Worm (Caenorhabditis elegans) whole organism, L1 larva: ENCODE measurements around the gene fbxl-3.

Source experiments
- F16B12.6 ChIP-seq: fragments of 150-350 bp; optimal IDR thresholded peaks from 2 replicates; lab custom pipeline; 2014; ENCODE audit warnings: missing biosample characterization, missing genetic modification characterization
- aha-1 ChIP-seq: fragments of 150-350 bp; optimal IDR thresholded peaks from 2 replicates; lab custom pipeline; 2014; ENCODE audit warnings: missing biosample characterization, missing genetic modification characterization
- ama-1 ChIP-seq: fragments of 150-350 bp; optimal IDR thresholded peaks from 2 replicates; lab custom pipeline; 2014
- blmp-1 ChIP-seq: fragments of 150-350 bp; optimal IDR thresholded peaks from 2 replicates; lab custom pipeline; 2014; ENCODE audit warnings: missing biosample characterization, missing genetic modification characterization
- ceh-82 ChIP-seq, 3 experiments: fragments of 150-350 bp in 1 of 3; sonication (generic microtip) in 2 of 3; optimal IDR thresholded peaks; 2 replicates each; lab custom pipeline; 2014 to 2017; ENCODE audit warnings: missing biosample characterization in 3 of 3, missing genetic modification characterization in 3 of 3
- ceh-88 ChIP-seq: fragments of 200-800 bp; sonication (Bioruptor generic); IDR thresholded peaks from 2 replicates; pipeline ENCODE4 v1.3.6; 2022; ENCODE audit warnings: missing genetic modification characterization, missing compliant biosample characterization
- ceh-90 ChIP-seq: sonication (generic microtip); optimal IDR thresholded peaks from 2 replicates; lab custom pipeline; 2016; ENCODE audit warnings: missing genetic modification characterization, missing compliant biosample characterization
- ces-1 ChIP-seq: fragments of 150-350 bp; optimal IDR thresholded peaks from 2 replicates; lab custom pipeline; 2014; ENCODE audit warnings: missing biosample characterization, missing genetic modification reagents, missing genetic modification characterization
- dpl-1 ChIP-seq, 3 experiments: fragments of 150-350 bp in 2 of 3; sonication (generic microtip) in 1 of 3; optimal IDR thresholded peaks; 2 replicates each; lab custom pipeline; 2014 to 2017; ENCODE audit warnings: missing biosample characterization in 3 of 3, missing genetic modification characterization in 3 of 3, missing genetic modification reagents in 3 of 3
- dsc-1 ChIP-seq: sonication (generic microtip); optimal IDR thresholded peaks from 2 replicates; lab custom pipeline; 2016; ENCODE audit warnings: mild to moderate bottlenecking, missing genetic modification characterization, missing compliant biosample characterization
- efl-1 ChIP-seq, 4 experiments: fragments of 150-350 bp; optimal IDR thresholded peaks in 3 of 4; peaks in 1 of 4; 1 replicate in 1 of 4; 2 replicates in 3 of 4; lab custom pipeline; 2014; ENCODE audit warnings: missing biosample characterization in 2 of 4, missing genetic modification characterization in 2 of 4, missing genetic modification reagents in 2 of 4
- efl-3 ChIP-seq: fragments of 200-800 bp; sonication (Bioruptor generic); optimal IDR thresholded peaks from 2 replicates; lab custom pipeline; 2018; ENCODE audit warnings: mild to moderate bottlenecking, missing genetic modification characterization, missing compliant biosample characterization
- egl-13 ChIP-seq: sonication (generic microtip); optimal IDR thresholded peaks from 2 replicates; lab custom pipeline; 2016; ENCODE audit warnings: missing genotype, missing genetic modification reagents, missing genetic modification characterization, missing compliant biosample characterization
- elt-2 ChIP-seq: sonication (generic microtip); optimal IDR thresholded peaks from 2 replicates; lab custom pipeline; 2016; ENCODE audit warnings: missing genetic modification characterization, mild to moderate bottlenecking, inconsistent platforms, missing compliant biosample characterization, missing genetic modification reagents
- fkh-8 ChIP-seq: sonication (generic microtip); optimal IDR thresholded peaks from 2 replicates; lab custom pipeline; 2016; ENCODE audit warnings: mild to moderate bottlenecking, missing genetic modification characterization, missing compliant biosample characterization
- fos-1 ChIP-seq: fragments of 150-350 bp; optimal IDR thresholded peaks from 2 replicates; lab custom pipeline; 2014; ENCODE audit warnings: missing biosample characterization, missing genetic modification characterization
- hlh-4 ChIP-seq: sonication (generic microtip); optimal IDR thresholded peaks from 2 replicates; lab custom pipeline; 2016; ENCODE audit warnings: mild to moderate bottlenecking, missing genetic modification characterization, missing compliant biosample characterization
- hpl-2 ChIP-seq: fragments of 150-350 bp; optimal IDR thresholded peaks from 2 replicates; lab custom pipeline; 2014; ENCODE audit warnings: missing biosample characterization, missing genetic modification reagents, missing genetic modification characterization
- lin-13 ChIP-seq: fragments of 150-350 bp; optimal IDR thresholded peaks from 2 replicates; lab custom pipeline; 2014; ENCODE audit warnings: missing biosample characterization, missing genetic modification reagents, missing genetic modification characterization
- lin-15B ChIP-seq: fragments of 150-350 bp; sonication (generic microtip); optimal IDR thresholded peaks from 3 replicates; lab custom pipeline; 2014; ENCODE audit warnings: missing biosample characterization, missing genetic modification characterization
- lin-35 ChIP-seq, 2 experiments: fragments of 150-350 bp; optimal IDR thresholded peaks; 2 replicates each; lab custom pipeline; 2014; ENCODE audit warnings: missing biosample characterization in 2 of 2, missing genetic modification characterization in 2 of 2, missing genetic modification reagents in 2 of 2
- lir-3 ChIP-seq: sonication (generic microtip); optimal IDR thresholded peaks from 2 replicates; lab custom pipeline; 2016; ENCODE audit warnings: mild to moderate bottlenecking, missing genetic modification characterization, moderate library complexity, missing compliant biosample characterization; ENCODE audit not compliant: poor library complexity
- lsy-2 ChIP-seq, 2 experiments: fragments of 150-350 bp; optimal IDR thresholded peaks; 2 replicates each; lab custom pipeline; 2014; ENCODE audit warnings: missing biosample characterization in 2 of 2, missing genetic modification characterization in 2 of 2
- mab-9 ChIP-seq: fragments of 200-800 bp; sonication (Bioruptor generic); IDR thresholded peaks from 2 replicates; pipeline ENCODE4 v1.3.6; 2022; ENCODE audit warnings: missing genetic modification reagents, missing genetic modification characterization, missing compliant biosample characterization
- mef-2 ChIP-seq: fragments of 150-350 bp; optimal IDR thresholded peaks from 2 replicates; lab custom pipeline; 2014; ENCODE audit warnings: missing biosample characterization, missing genetic modification characterization
- mep-1 ChIP-seq: fragments of 150-350 bp; optimal IDR thresholded peaks from 2 replicates; lab custom pipeline; 2014; ENCODE audit warnings: missing biosample characterization, missing genetic modification characterization
- nhr-12 ChIP-seq: sonication (generic microtip); optimal IDR thresholded peaks from 2 replicates; lab custom pipeline; 2017; ENCODE audit warnings: missing biosample characterization, missing genetic modification characterization
- nhr-19 ChIP-seq: fragments of 200-800 bp; sonication (Bioruptor generic); conservative IDR thresholded peaks from 2 replicates; pipeline ENCODE4 v1.3.6; 2022; ENCODE audit warnings: missing genetic modification characterization, missing compliant biosample characterization
- nhr-237 ChIP-seq: fragments of 150-350 bp; optimal IDR thresholded peaks from 2 replicates; lab custom pipeline; 2014; ENCODE audit warnings: missing biosample characterization, missing genetic modification characterization
- nhr-47 ChIP-seq: sonication (generic microtip); optimal IDR thresholded peaks from 2 replicates; lab custom pipeline; 2016; ENCODE audit warnings: mild to moderate bottlenecking, missing genetic modification characterization, moderate library complexity, missing compliant biosample characterization
- nhr-71 ChIP-seq: sonication (generic microtip); optimal IDR thresholded peaks from 2 replicates; lab custom pipeline; 2016; ENCODE audit warnings: mild to moderate bottlenecking, missing genetic modification characterization, moderate library complexity, missing compliant biosample characterization
- nhr-77 ChIP-seq: fragments of 150-350 bp; optimal IDR thresholded peaks from 2 replicates; lab custom pipeline; 2014; ENCODE audit warnings: missing biosample characterization, missing genetic modification characterization
- pag-3 ChIP-seq: sonication (generic microtip); optimal IDR thresholded peaks from 2 replicates; lab custom pipeline; 2017; ENCODE audit warnings: missing genetic modification characterization, mild to moderate bottlenecking, missing compliant biosample characterization, antibody characterized with exemption, borderline replicate concordance; ENCODE audit not compliant: insufficient read depth
- rnt-1 ChIP-seq: sonication (generic microtip); optimal IDR thresholded peaks from 2 replicates; lab custom pipeline; 2016; ENCODE audit warnings: mild to moderate bottlenecking, missing genetic modification characterization, moderate library complexity, missing compliant biosample characterization
- skn-1 ChIP-seq: fragments of 150-350 bp; optimal IDR thresholded peaks from 2 replicates; lab custom pipeline; 2014; ENCODE audit warnings: missing biosample characterization, missing genetic modification characterization
- snpc-4 ChIP-seq: fragments of 150-350 bp; optimal IDR thresholded peaks from 2 replicates; lab custom pipeline; 2014; ENCODE audit warnings: missing biosample characterization, missing genetic modification characterization
- sox-4 ChIP-seq: sonication (generic microtip); optimal IDR thresholded peaks from 2 replicates; lab custom pipeline; 2016; ENCODE audit warnings: missing genetic modification characterization, missing compliant biosample characterization
- sptf-1 ChIP-seq: fragments of 150-350 bp; optimal IDR thresholded peaks from 2 replicates; lab custom pipeline; 2014; ENCODE audit warnings: missing biosample characterization, missing genetic modification characterization
- sup-37 ChIP-seq: fragments of 200-800 bp; sonication (Bioruptor generic); optimal IDR thresholded peaks from 2 replicates; lab custom pipeline; 2018; ENCODE audit warnings: mild to moderate bottlenecking, missing genetic modification characterization, missing compliant biosample characterization
- tlp-1 ChIP-seq: fragments of 150-350 bp; optimal IDR thresholded peaks from 2 replicates; lab custom pipeline; 2014; ENCODE audit warnings: missing biosample characterization, missing genetic modification characterization
- unc-130 ChIP-seq: fragments of 150-350 bp; optimal IDR thresholded peaks from 2 replicates; lab custom pipeline; 2017; ENCODE audit warnings: missing biosample characterization, missing genetic modification characterization, inconsistent platforms
- unc-62 ChIP-seq: fragments of 150-350 bp; optimal IDR thresholded peaks from 2 replicates; lab custom pipeline; 2014; ENCODE audit warnings: missing biosample characterization, missing genetic modification reagents, missing genetic modification characterization
- unc-86 ChIP-seq: sonication (generic microtip); optimal IDR thresholded peaks from 2 replicates; lab custom pipeline; 2016; ENCODE audit warnings: missing genetic modification characterization, missing compliant biosample characterization
- unc-98 ChIP-seq: fragments of 200-800 bp; sonication (Bioruptor generic); IDR thresholded peaks from 2 replicates; pipeline ENCODE4 v1.3.6; 2022; ENCODE audit warnings: missing genetic modification characterization, missing compliant biosample characterization
- vab-15 ChIP-seq: sonication (generic microtip); optimal IDR thresholded peaks from 2 replicates; lab custom pipeline; 2017; ENCODE audit warnings: missing genotype, mild to moderate bottlenecking, missing genetic modification characterization, missing compliant biosample characterization
- xbp-1 ChIP-seq: sonication (generic microtip); optimal IDR thresholded peaks from 2 replicates; lab custom pipeline; 2016; ENCODE audit warnings: missing genetic modification characterization, missing compliant biosample characterization
- zag-1 ChIP-seq: fragments of 150-350 bp; optimal IDR thresholded peaks from 2 replicates; lab custom pipeline; 2014; ENCODE audit warnings: missing biosample characterization, missing genetic modification characterization
- zip-4 ChIP-seq: fragments of 200-800 bp; sonication (Bioruptor generic); optimal IDR thresholded peaks from 2 replicates; lab custom pipeline; 2018; ENCODE audit warnings: mild to moderate bottlenecking, missing genetic modification characterization, moderate library complexity, missing compliant biosample characterization

fbxl-3 gene

ce11 chrII:5436833-5437232, 38.1 kb upstream of the fbxl-3 start, which contains the start of gene dct-5:
Gene dct-5, minus strand, starts transcription at chrII:5436933.
- TF ChIP-seq lin-15B (tag; lab: Kevin White, UChicago): no peak
- TF ChIP-seq nhr-19 (GFP tag; lab: Robert Waterston, UW): no peak

ce11 chrII:5433069-5433468, 34.4 kb upstream of the fbxl-3 start, which contains the start of gene srx-114:
Gene srx-114, minus strand, starts transcription at chrII:5433169.
- no peak for TF ChIP-seq nhr-77 (tag; lab: Kevin White, UChicago)
- TF ChIP-seq hpl-2 (GFP tag; lab: Kevin White, UChicago): no peak
- TF ChIP-seq lir-3 (tag; lab: Kevin White, UChicago): no peak

- TF ChIP-seq snpc-4 (tag; lab: Kevin White, UChicago) (no peak), efl-3 (no peak), unc-130 (tag; lab: Kevin White, UChicago) (peak; percentile 53), sup-37 (GFP tag; lab: Kevin White, UChicago) (no peak), vab-15 (tag; lab: Kevin White, UChicago) (no peak), ceh-82 (tag; optimal IDR thresholded peaks at IDR 0.05; lab: Kevin White, UChicago) (peak in 1 of 3 experiments; percentile 31), lin-13 (GFP tag; lab: Kevin White, UChicago) (no peak), dpl-1 (GFP tag; optimal IDR thresholded peaks at IDR 0.05; lab: Kevin White, UChicago) (peak; percentile 30 to 64 (median 42)), tlp-1 (tag; lab: Kevin White, UChicago) (no peak), efl-1 (optimal IDR thresholded peaks at IDR 0.05; lab: Kevin White, UChicago) (peak; percentile 40 to 55), efl-1 (GFP tag; optimal IDR thresholded peaks at IDR 0.05 in 1 of 2; lab: Kevin White, UChicago) (peak; percentile 56 to 89), nhr-237 (tag; lab: Kevin White, UChicago) (no peak), egl-13 (no peak), elt-2 (no peak), fos-1 (tag; lab: Kevin White, UChicago) (no peak), dsc-1 (tag; lab: Kevin White, UChicago) (no peak), ceh-90 (no peak), ama-1 (lab: Kevin White, UChicago) (no peak), unc-86 (tag; lab: Kevin White, UChicago) (no peak), fkh-8 (tag; lab: Kevin White, UChicago) (no peak), hpl-2 (GFP tag; lab: Kevin White, UChicago) (no peak), zag-1 (tag; lab: Kevin White, UChicago) (no peak), ceh-88 (GFP tag; lab: Robert Waterston, UW) (no peak), rnt-1 (tag; lab: Kevin White, UChicago) (peak; percentile 20), aha-1 (tag; lab: Kevin White, UChicago) (no peak), nhr-12 (tag; lab: Kevin White, UChicago) (no peak), unc-62 (GFP tag; lab: Kevin White, UChicago) (no peak), unc-98 (GFP tag; lab: Robert Waterston, UW) (no peak), lsy-2 (tag; optimal IDR thresholded peaks at IDR 0.05; lab: Kevin White, UChicago) (peak in 1 of 2 experiments; percentile 15), nhr-47 (peak; percentile 2), blmp-1 (tag; lab: Kevin White, UChicago) (peak; percentile 34), zip-4 (no peak), mab-9 (GFP tag; lab: Robert Waterston, UW) (no peak), sox-4 (tag; lab: Kevin White, UChicago) (no peak), F16B12.6 (tag; lab: Kevin White, UChicago) (peak; percentile 92), sptf-1 (no peak), nhr-71 (tag; lab: Kevin White, UChicago) (peak; percentile 32), xbp-1 (tag; lab: Kevin White, UChicago) (peak; percentile 68), hlh-4 (tag; lab: Kevin White, UChicago) (no peak), ces-1 (GFP tag; lab: Kevin White, UChicago) (no peak), skn-1 (tag; lab: Kevin White, UChicago) (peak; percentile 19), pag-3 (tag; lab: Kevin White, UChicago) (no peak), mef-2 (no peak), mep-1 (tag; lab: Kevin White, UChicago) (no peak), lin-35 (GFP tag; optimal IDR thresholded peaks at IDR 0.05; lab: Kevin White, UChicago) (peak; percentile 44 to 63)
Observed at ce11 chrII:5429522-5430257, 31.0 kb upstream of the fbxl-3 start, which contains the start of the genes F07F6.4 and F07F6.2. Gene F07F6.4, minus strand, starts transcription at chrII:5429572. Gene F07F6.2, plus strand, starts transcription at chrII:5430207.
